Fruit fly (Drosophila melanogaster): ENCODE measurements around the gene sloth2.

sloth2 gene

dm6 chrX:7013320-7014214 lies 2.4 kb downstream of the sloth2 start, which contains the start of the genes CG3032 and CG4593 (continued):
- TF ChIP-seq HLH54F (GFP tag; optimal IDR thresholded peaks at IDR 0.05) (peak; percentile 77), trem (tag; optimal IDR thresholded peaks at IDR 0.05) (peak; percentile 68), gfzf (GFP tag; optimal IDR thresholded peaks at IDR 0.05) (peak; percentile 78), Fer1 (GFP tag; optimal IDR thresholded peaks at IDR 0.05) (peak; percentile 65), peb (GFP tag; IDR thresholded peaks at IDR 0.05) (peak; percentile 67), chinmo (GFP tag; IDR thresholded peaks at IDR 0.05; ENCODE audit: partially characterized antibody) (no peak), z (GFP tag; IDR thresholded peaks at IDR 0.05) (no peak), Xbp1 (GFP tag; optimal IDR thresholded peaks at IDR 0.05) (peak; percentile 87), lmd (GFP tag; IDR thresholded peaks at IDR 0.05) (peak; percentile 91), br (optimal IDR thresholded peaks at IDR 0.05) (no peak), Ptx1 (GFP tag; IDR thresholded peaks at IDR 0.05) (peak; percentile 95), pzg (GFP tag; optimal IDR thresholded peaks at IDR 0.05) (peak; percentile 60), hb (GFP tag; IDR thresholded peaks at IDR 0.05; ENCODE audit: partially characterized antibody) (no peak), CG32772 (GFP tag; IDR thresholded peaks at IDR 0.05) (peak; percentile 88), CG11247 (GFP tag; IDR thresholded peaks at IDR 0.05) (peak; percentile 87), esg (GFP tag; conservative IDR thresholded peaks at IDR 0.05) (peak; percentile 88), CG31388 (GFP tag; optimal IDR thresholded peaks at IDR 0.05) (peak; percentile 56), zen (tag; optimal IDR thresholded peaks at IDR 0.05) (peak; percentile 69), CG12744 (GFP tag; optimal IDR thresholded peaks at IDR 0.05) (peak; percentile 52), Eip74EF (GFP tag; optimal IDR thresholded peaks at IDR 0.05) (peak in 1 of 2 experiments; percentile 0), btn (GFP tag; optimal IDR thresholded peaks at IDR 0.05) (no peak), CG8944 (GFP tag; optimal IDR thresholded peaks at IDR 0.05) (peak; percentile 67), CG30020 (tag; optimal IDR thresholded peaks at IDR 0.05) (peak; percentile 42), Adf1 (GFP tag; IDR thresholded peaks at IDR 0.05) (peak; percentile 57), CG2116 (GFP tag; optimal IDR thresholded peaks at IDR 0.05) (peak; percentile 57), Sry-β (GFP tag; optimal IDR thresholded peaks at IDR 0.05) (no peak), CG12071 (GFP tag; optimal IDR thresholded peaks at IDR 0.05) (peak; percentile 70), CG9727 (GFP tag; optimal IDR thresholded peaks at IDR 0.05) (peak; percentile 70), cato (GFP tag; optimal IDR thresholded peaks at IDR 0.05; ENCODE audit: borderline replicate concordance) (peak; percentile 55), CG8359 (GFP tag; optimal IDR thresholded peaks at IDR 0.05; ENCODE audit: borderline replicate concordance) (no peak), Ets65A (GFP tag) (peak; percentile 97), pita (GFP tag; optimal IDR thresholded peaks at IDR 0.05) (no peak), CG42726 (GFP tag; IDR thresholded peaks at IDR 0.05; ENCODE audit: partially characterized antibody) (no peak), kni (GFP tag; optimal IDR thresholded peaks at IDR 0.05) (no peak), ase (GFP tag; IDR thresholded peaks at IDR 0.05) (peak; percentile 86), ATbp (GFP tag; optimal IDR thresholded peaks at IDR 0.05) (peak; percentile 63), CG12219 (GFP tag; optimal IDR thresholded peaks at IDR 0.05) (peak; percentile 48), jigr1 (GFP tag; IDR thresholded peaks at IDR 0.05) (peak; percentile 65; the same call in 2 of the 3 replicates), CG17568 (GFP tag; optimal IDR thresholded peaks at IDR 0.05) (peak; percentile 69), CG9817 (tag; optimal IDR thresholded peaks at IDR 0.05) (peak; percentile 81), CG3163 (GFP tag; optimal IDR thresholded peaks at IDR 0.05) (peak; percentile 40), Ada2b (GFP tag; IDR thresholded peaks at IDR 0.05) (peak; percentile 88), eve (GFP tag; optimal IDR thresholded peaks at IDR 0.05) (no peak), shn (GFP tag; optimal IDR thresholded peaks at IDR 0.05) (peak; percentile 48), disco-r (GFP tag; optimal IDR thresholded peaks at IDR 0.05) (no peak), B-H1 (GFP tag; IDR thresholded peaks at IDR 0.05) (peak; percentile 91), CG7786 (GFP tag; optimal IDR thresholded peaks at IDR 0.05) (peak; percentile 72), cad (GFP tag; optimal IDR thresholded peaks at IDR 0.05) (no peak), da (GFP tag; optimal IDR thresholded peaks at IDR 0.05) (no peak)
